Fruit fly (Drosophila melanogaster) whole organism, wandering third instar larva: ENCODE data around the gene gukh.

Source experiments
- Dfd ChIP-seq: fragments of >200 bp; optimal IDR thresholded peaks from 2 replicates; lab custom pipeline; 2017; ENCODE audit warnings: missing biosample characterization, missing genetic modification characterization
- pan ChIP-seq: fragments of >200 bp; optimal IDR thresholded peaks from 2 replicates; lab custom pipeline; 2017
- usp ChIP-seq: fragments of >200 bp; optimal IDR thresholded peaks from 2 replicates; lab custom pipeline; 2017; ENCODE audit warnings: missing biosample characterization, missing genetic modification characterization

- TF ChIP-seq usp (no peak), Dfd (GFP tag; lab: Kevin White, UChicago) (no peak), pan (lab: Kevin White, UChicago) (no peak)
These were observed 5.4 kb downstream of the gukh start for dm6 chr3R:18988957-18989818.
